Fruit fly (Drosophila melanogaster): ENCODE results near the gene loh.

Gene loh

dm6 chr2L:10428528-10428927 is 13.8 kb upstream of the loh start, which contains the start of gene CG5188 (continued):
- TF ChIP-seq scrt (GFP tag; optimal IDR thresholded peaks at IDR 0.05) (no peak), Hr39 (optimal IDR thresholded peaks at IDR 0.05) (no peak), run (tag; optimal IDR thresholded peaks at IDR 0.05) (no peak), CG11695 (GFP tag; IDR thresholded peaks at IDR 0.05) (peak; percentile 66; the same call in 2 of the 3 replicates), nau (GFP tag; optimal IDR thresholded peaks at IDR 0.05) (peak; percentile 10), knrl (GFP tag; IDR thresholded peaks at IDR 0.05; ENCODE audit: partially characterized antibody) (peak; percentile 20; the same call in 1 of the 3 replicates), ranshi (GFP tag; IDR thresholded peaks at IDR 0.05) (peak; percentile 59; the same call in 1 of the 2 replicates), zen (tag; optimal IDR thresholded peaks at IDR 0.05) (peak; percentile 20), pan (optimal IDR thresholded peaks at IDR 0.05) (no peak), pan (GFP tag; optimal IDR thresholded peaks at IDR 0.05 in 1 of 2, IDR thresholded peaks at IDR 0.05 in 1 of 2) (peak in 1 of 2 experiments; percentile 66), CG31388 (GFP tag; optimal IDR thresholded peaks at IDR 0.05) (no peak), zen2 (GFP tag; IDR thresholded peaks at IDR 0.05; ENCODE audit: partially characterized antibody) (peak; percentile 11; the same call in 2 of the 3 replicates), CG6791 (GFP tag; IDR thresholded peaks at IDR 0.05; ENCODE audit: partially characterized antibody) (0 out of 3 replicates have a peak, but pooled peaks have one; percentile 45), Hr3 (GFP tag; optimal IDR thresholded peaks at IDR 0.05) (peak; percentile 9), prd (optimal IDR thresholded peaks at IDR 0.05) (no peak), prd (GFP tag; IDR thresholded peaks at IDR 0.05) (0 out of 3 replicates have a peak, but pooled peaks have one; percentile 23), kni (GFP tag; optimal IDR thresholded peaks at IDR 0.05) (no peak), ci (GFP tag; IDR thresholded peaks at IDR 0.05) (peak; percentile 73; the same call in 2 of the 3 replicates), Aef1 (GFP tag; IDR thresholded peaks at IDR 0.05) (peak; percentile 45; the same call in 1 of the 3 replicates), CG4360 (GFP tag; IDR thresholded peaks at IDR 0.05) (no peak), CG4282 (GFP tag; optimal IDR thresholded peaks at IDR 0.05) (peak; percentile 6), CG2116 (GFP tag; optimal IDR thresholded peaks at IDR 0.05) (peak; percentile 23), NC2α (GFP tag; optimal IDR thresholded peaks at IDR 0.05) (no peak), dpn (GFP tag; optimal IDR thresholded peaks at IDR 0.05) (peak; percentile 15 to 56), CG7963 (GFP tag; IDR thresholded peaks at IDR 0.05; ENCODE audit: partially characterized antibody) (no peak), Eip74EF (GFP tag; optimal IDR thresholded peaks at IDR 0.05) (peak in 1 of 2 experiments; percentile 29), B-H2 (GFP tag; optimal IDR thresholded peaks at IDR 0.05) (peak; percentile 1), CG3065 (GFP tag; optimal IDR thresholded peaks at IDR 0.05) (no peak), CG12236 (GFP tag; optimal IDR thresholded peaks at IDR 0.05) (no peak), CG8388 (GFP tag; optimal IDR thresholded peaks at IDR 0.05) (peak; percentile 99), CG7271 (tag; optimal IDR thresholded peaks at IDR 0.05) (peak; percentile 20), CG4707 (GFP tag; optimal IDR thresholded peaks at IDR 0.05) (no peak), CG9437 (GFP tag; optimal IDR thresholded peaks at IDR 0.05) (peak; percentile 25), CG1602 (GFP tag; optimal IDR thresholded peaks at IDR 0.05) (peak; percentile 45), oc (tag; optimal IDR thresholded peaks at IDR 0.05) (peak; percentile 14), CG18476 (GFP tag; optimal IDR thresholded peaks at IDR 0.05) (no peak), Mrtf (GFP tag; IDR thresholded peaks at IDR 0.05) (no peak), CG17385 (GFP tag; optimal IDR thresholded peaks at IDR 0.05) (peak; percentile 48), CG13894 (tag; optimal IDR thresholded peaks at IDR 0.05) (peak; percentile 41), CTCF (GFP tag; optimal IDR thresholded peaks at IDR 0.05) (no peak), CG14965 (GFP tag; optimal IDR thresholded peaks at IDR 0.05; ENCODE audit: borderline replicate concordance) (no peak), CG10431 (GFP tag; optimal IDR thresholded peaks at IDR 0.05) (peak; percentile 2), Hr78 (GFP tag; optimal IDR thresholded peaks at IDR 0.05) (no peak), gce (GFP tag; IDR thresholded peaks at IDR 0.05) (0 out of 3 replicates have a peak, but pooled peaks have one; percentile 48), Sox102F (GFP tag; optimal IDR thresholded peaks at IDR 0.05) (no peak), Xbp1 (GFP tag; optimal IDR thresholded peaks at IDR 0.05) (peak; percentile 57), CG18764 (GFP tag; optimal IDR thresholded peaks at IDR 0.05) (peak; percentile 43), mam (GFP tag; optimal IDR thresholded peaks at IDR 0.05) (peak; percentile 44), Sox100B (GFP tag; optimal IDR thresholded peaks at IDR 0.05) (peak; percentile 53), CG1024 (GFP tag; IDR thresholded peaks at IDR 0.05) (0 out of 2 replicates have a peak, but pooled peaks have one; percentile 44)
